Worm (Caenorhabditis elegans) whole organism, L1 larva: ENCODE measurements around the gene srx-67.

Source experiments
- ama-1 ChIP-seq: fragments of 150-350 bp; optimal IDR thresholded peaks from 2 replicates; lab custom pipeline; 2014
- ces-1 ChIP-seq: fragments of 150-350 bp; optimal IDR thresholded peaks from 2 replicates; lab custom pipeline; 2014; ENCODE audit warnings: missing biosample characterization, missing genetic modification reagents, missing genetic modification characterization
- dpl-1 ChIP-seq, 3 experiments: fragments of 150-350 bp in 2 of 3; sonication (generic microtip) in 1 of 3; optimal IDR thresholded peaks; 2 replicates each; lab custom pipeline; 2014 to 2017; ENCODE audit warnings: missing biosample characterization in 3 of 3, missing genetic modification characterization in 3 of 3, missing genetic modification reagents in 3 of 3
- fkh-10 ChIP-seq: sonication (generic microtip); optimal IDR thresholded peaks from 2 replicates; lab custom pipeline; 2017; ENCODE audit warnings: missing biosample characterization, missing genetic modification reagents, missing genetic modification characterization
- lin-15B ChIP-seq: fragments of 150-350 bp; sonication (generic microtip); optimal IDR thresholded peaks from 3 replicates; lab custom pipeline; 2014; ENCODE audit warnings: missing biosample characterization, missing genetic modification characterization
- lin-39 ChIP-seq: fragments of 150-350 bp; optimal IDR thresholded peaks from 2 replicates; lab custom pipeline; 2014; ENCODE audit warnings: missing biosample characterization, missing genetic modification reagents, missing genetic modification characterization
- mep-1 ChIP-seq: fragments of 150-350 bp; optimal IDR thresholded peaks from 2 replicates; lab custom pipeline; 2014; ENCODE audit warnings: missing biosample characterization, missing genetic modification characterization
- nhr-12 ChIP-seq: sonication (generic microtip); optimal IDR thresholded peaks from 2 replicates; lab custom pipeline; 2017; ENCODE audit warnings: missing biosample characterization, missing genetic modification characterization
- pqm-1 ChIP-seq: sonication (generic microtip); optimal IDR thresholded peaks from 3 replicates; lab custom pipeline; 2017; ENCODE audit warnings: missing biosample characterization, missing genetic modification characterization
- rnt-1 ChIP-seq: sonication (generic microtip); optimal IDR thresholded peaks from 2 replicates; lab custom pipeline; 2016; ENCODE audit warnings: mild to moderate bottlenecking, missing genetic modification characterization, moderate library complexity, missing compliant biosample characterization
- sox-4 ChIP-seq: sonication (generic microtip); optimal IDR thresholded peaks from 2 replicates; lab custom pipeline; 2016; ENCODE audit warnings: missing genetic modification characterization, missing compliant biosample characterization
- unc-130 ChIP-seq: fragments of 150-350 bp; optimal IDR thresholded peaks from 2 replicates; lab custom pipeline; 2017; ENCODE audit warnings: missing biosample characterization, missing genetic modification characterization, inconsistent platforms
- zag-1 ChIP-seq: fragments of 150-350 bp; optimal IDR thresholded peaks from 2 replicates; lab custom pipeline; 2014; ENCODE audit warnings: missing biosample characterization, missing genetic modification characterization

- TF ChIP-seq ama-1 (lab: Kevin White, UChicago) (no peak), mep-1 (tag; lab: Kevin White, UChicago) (no peak), nhr-12 (tag; lab: Kevin White, UChicago) (no peak), sox-4 (tag; lab: Kevin White, UChicago) (no peak), unc-130 (no peak), fkh-10 (no peak), zag-1 (no peak), dpl-1 (GFP tag; optimal IDR thresholded peaks at IDR 0.05; lab: Kevin White, UChicago) (no peak), ces-1 (GFP tag; lab: Kevin White, UChicago) (no peak), lin-15B (tag; lab: Kevin White, UChicago) (no peak), pqm-1 (tag; lab: Kevin White, UChicago) (no peak), rnt-1 (no peak), lin-39 (tag; lab: Kevin White, UChicago) (no peak)
These were observed at the start of gene srx-67 for ce11 chrV:3916480-3916879.
